Fruit fly (Drosophila melanogaster): Measurements from ENCODE around the gene sov.

dm6 chrX:6792891-6793290 is 36.8 kb downstream of the sov start:
- TF ChIP-seq psq (GFP tag; optimal IDR thresholded peaks at IDR 0.05) (no peak), pan (optimal IDR thresholded peaks at IDR 0.05) (no peak)

Measured in whole organism, wandering third instar larva.